Fruit fly (Drosophila melanogaster) whole organism, adult: ENCODE measurements around the gene CG13083.

Experiments used
- CG14711 ChIP-seq: fragments of 200-800 bp; sonication (Bioruptor generic); optimal IDR thresholded peaks from 2 replicates; lab custom pipeline; 2018; ENCODE audit warnings: missing biosample characterization, mild to moderate bottlenecking, missing genetic modification characterization, moderate library complexity
- CG7101 ChIP-seq: fragments of 200-800 bp; sonication (Bioruptor generic); optimal IDR thresholded peaks from 2 replicates; lab custom pipeline; 2018; ENCODE audit warnings: missing biosample characterization, mild to moderate bottlenecking, missing genetic modification characterization, moderate library complexity
- Hr96 ChIP-seq: fragments of 200-800 bp; sonication (Bioruptor generic); optimal IDR thresholded peaks from 2 replicates; lab custom pipeline; 2016; ENCODE audit warnings: missing biosample characterization, missing genetic modification characterization
- bab1 ChIP-seq: fragments of 200-800 bp; sonication (Bioruptor generic); optimal IDR thresholded peaks from 3 replicates; lab custom pipeline; 2019; ENCODE audit warnings: missing biosample characterization, mild to moderate bottlenecking, missing genetic modification characterization, moderate library complexity
- cnc ChIP-seq, 2 experiments: fragments of >200 bp; optimal IDR thresholded peaks; 2 replicates each; lab custom pipeline; 2017
- kay ChIP-seq: fragments of 200-800 bp; sonication (Bioruptor generic); peaks from one replicate; lab custom pipeline; 2016; ENCODE audit warnings: missing biosample characterization, missing genetic modification characterization, borderline replicate concordance
- ovo ChIP-seq: fragments of 200-800 bp; sonication (Bioruptor generic); optimal IDR thresholded peaks from 2 replicates; lab custom pipeline; 2016; ENCODE audit warnings: missing biosample characterization, missing genetic modification characterization
- pad ChIP-seq: fragments of 200-800 bp; sonication (Bioruptor generic); optimal IDR thresholded peaks from 3 replicates; lab custom pipeline; 2017; ENCODE audit warnings: missing biosample characterization, missing genetic modification characterization, mild to moderate bottlenecking, moderate library complexity, missing genetic modification reagents

DNA sequence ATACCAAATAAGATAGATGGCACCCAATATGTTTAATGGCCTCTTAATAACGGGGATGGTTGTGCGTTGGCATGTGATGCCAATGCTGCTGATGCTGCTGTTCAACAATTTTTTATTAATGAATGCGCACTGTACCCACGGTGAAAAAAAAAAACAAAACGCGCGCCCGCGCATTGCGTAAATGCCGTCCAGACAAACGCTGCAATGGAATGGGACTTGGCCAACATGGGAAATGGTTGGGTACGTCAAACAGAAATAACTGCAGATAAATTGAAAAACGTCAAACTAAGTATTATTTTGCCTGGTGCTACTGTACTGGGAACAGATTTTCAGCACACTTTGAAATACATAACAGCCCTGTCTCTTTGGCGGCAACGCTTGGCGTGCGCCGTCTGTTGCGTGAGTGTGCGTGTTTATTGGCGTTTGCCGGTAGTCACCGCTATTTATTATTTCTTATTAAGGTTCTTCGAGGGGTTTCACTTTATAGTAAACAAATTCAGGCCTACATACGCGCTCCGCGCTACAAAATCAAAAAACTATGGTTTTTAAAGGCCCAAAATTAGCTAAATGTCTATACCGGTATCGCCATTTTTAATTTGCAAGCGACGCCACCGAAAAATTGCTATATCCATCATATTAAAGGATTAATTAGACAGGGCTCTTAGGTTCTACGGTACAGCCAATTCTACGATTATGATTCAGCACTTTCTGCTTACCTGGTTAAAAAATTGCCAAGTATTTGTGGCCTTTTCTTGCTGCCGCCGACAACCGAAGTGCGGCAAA is 34.6 kb upstream of the CG13083 start:
- no peak for TF ChIP-seq ovo (GFP tag; lab: Kevin White, UChicago)
- no peak for TF ChIP-seq kay (GFP tag; lab: Kevin White, UChicago)
- TF ChIP-seq CG7101 (tag; lab: Kevin White, UChicago) = no peak
- TF ChIP-seq bab1 (GFP tag; lab: Kevin White, UChicago) = no peak
- TF ChIP-seq CG14711 (tag; lab: Kevin White, UChicago) = peak; percentile 20
- TF ChIP-seq cnc (optimal IDR thresholded peaks at IDR 0.05; lab: Kevin White, UChicago) = no peak
- TF ChIP-seq Hr96 = no peak
- TF ChIP-seq pad (GFP tag; lab: Kevin White, UChicago) = no peak
